Worm (Caenorhabditis elegans) whole organism, late embryonic: Measurements from ENCODE around the gene acc-2.

Experiments
- ahr-1 ChIP-seq: sonication (generic microtip); optimal IDR thresholded peaks from 2 replicates; lab custom pipeline; 2016; ENCODE audit warnings: missing genetic modification characterization, missing compliant biosample characterization
- ama-1 ChIP-seq: fragments of 150-350 bp; optimal IDR thresholded peaks from 2 replicates; lab custom pipeline; 2014
- ceh-30 ChIP-seq: fragments of 150-350 bp; optimal IDR thresholded peaks from 2 replicates; lab custom pipeline; 2014; ENCODE audit warnings: missing biosample characterization, missing genetic modification characterization
- ceh-45 ChIP-seq: fragments of 200-800 bp; sonication (Bioruptor generic); IDR thresholded peaks from 2 replicates; pipeline ENCODE4 v1.3.6; 2022; ENCODE audit warnings: missing genetic modification reagents, missing genetic modification characterization, missing compliant biosample characterization
- elt-2 ChIP-seq: sonication (generic microtip); optimal IDR thresholded peaks from 2 replicates; lab custom pipeline; 2016; ENCODE audit warnings: missing genetic modification reagents, missing genetic modification characterization, missing compliant biosample characterization
- nfya-1 ChIP-seq: sonication (generic microtip); optimal IDR thresholded peaks from 2 replicates; lab custom pipeline; 2017; ENCODE audit warnings: missing genetic modification characterization, mild to moderate bottlenecking, missing compliant biosample characterization, antibody characterized with exemption, moderate library complexity
- pha-4 ChIP-seq: fragments of 150-350 bp; optimal IDR thresholded peaks from 2 replicates; lab custom pipeline; 2018; ENCODE audit warnings: missing biosample characterization, missing genetic modification reagents, missing genetic modification characterization
- syd-9 ChIP-seq: sonication (generic microtip); optimal IDR thresholded peaks from 2 replicates; lab custom pipeline; 2016; ENCODE audit warnings: mild to moderate bottlenecking, missing genetic modification characterization, moderate library complexity, missing compliant biosample characterization
- tbx-2 ChIP-seq: sonication (generic microtip); optimal IDR thresholded peaks from 2 replicates; lab custom pipeline; 2016; ENCODE audit warnings: missing genetic modification characterization, missing compliant biosample characterization
- tbx-7 ChIP-seq: sonication (generic microtip); optimal IDR thresholded peaks from 2 replicates; lab custom pipeline; 2016; ENCODE audit warnings: missing genotype, missing genetic modification characterization, missing compliant biosample characterization

ce11 chrIV:9051510-9052175 lies 35.1 kb downstream of the acc-2 start:
- TF ChIP-seq ceh-45 (GFP tag; lab: Robert Waterston, UW): no peak
- no peak for TF ChIP-seq ahr-1 (tag; lab: Kevin White, UChicago)
- no peak for TF ChIP-seq elt-2 (tag; lab: Kevin White, UChicago)
- TF ChIP-seq tbx-7 (tag; lab: Kevin White, UChicago): no peak
- no peak for TF ChIP-seq pha-4 (tag; lab: Kevin White, UChicago)
- TF ChIP-seq syd-9 (tag; lab: Kevin White, UChicago): no peak
- no peak for TF ChIP-seq nfya-1 (tag; lab: Kevin White, UChicago)
- no peak for TF ChIP-seq tbx-2 (tag; lab: Kevin White, UChicago)
- TF ChIP-seq ceh-30 (tag; lab: Kevin White, UChicago): no peak
- TF ChIP-seq ama-1: no peak
